Worm (Caenorhabditis elegans): ENCODE results near the gene catp-8.

catp-8 gene

ce11 chrIV:11523685-11524084, 44.6 kb upstream of the catp-8 start:
- no peak for TF ChIP-seq pha-2 (tag; optimal IDR thresholded peaks at IDR 0.05)
- TF ChIP-seq hlh-30 (tag; optimal IDR thresholded peaks at IDR 0.05; ENCODE audit: insufficient read depth), result peak; percentile 1
- TF ChIP-seq ztf-16 (tag; optimal IDR thresholded peaks at IDR 0.05), result no peak
- no peak for TF ChIP-seq ceh-14 (tag; optimal IDR thresholded peaks at IDR 0.05)
- TF ChIP-seq elt-2 (tag; optimal IDR thresholded peaks at IDR 0.05), result no peak

- TF ChIP-seq ceh-31 (tag; optimal IDR thresholded peaks at IDR 0.05), result peak; percentile 22
- peak; percentile 37 for TF ChIP-seq ceh-18 (tag; optimal IDR thresholded peaks at IDR 0.05)
- TF ChIP-seq madf-2 (tag; optimal IDR thresholded peaks at IDR 0.05), result peak; percentile 99
- peak; percentile 16 for TF ChIP-seq ceh-48 (tag; optimal IDR thresholded peaks at IDR 0.05)
- TF ChIP-seq unc-55 (GFP tag; optimal IDR thresholded peaks at IDR 0.05), result peak; percentile 24
- TF ChIP-seq pat-9 (tag; optimal IDR thresholded peaks at IDR 0.05), result no peak
- no peak for TF ChIP-seq pha-2 (tag; optimal IDR thresholded peaks at IDR 0.05)
- TF ChIP-seq nfya-1 (tag; optimal IDR thresholded peaks at IDR 0.05), result peak; percentile 49
- TF ChIP-seq pqm-1 (tag; optimal IDR thresholded peaks at IDR 0.05), result no peak
- peak; percentile 6 for TF ChIP-seq ref-2 (tag; optimal IDR thresholded peaks at IDR 0.05)
- TF ChIP-seq dve-1 (tag; optimal IDR thresholded peaks at IDR 0.05), result peak; percentile 21
Measured at ce11 chrIV:11522225-11522952, 43.3 kb upstream of the catp-8 start.

- no peak for TF ChIP-seq elt-4 (tag; optimal IDR thresholded peaks at IDR 0.05)
- peak; percentile 7 for TF ChIP-seq nfya-1 (tag; optimal IDR thresholded peaks at IDR 0.05)
- TF ChIP-seq nhr-232 (tag; optimal IDR thresholded peaks at IDR 0.05), result no peak
- peak; percentile 36 for TF ChIP-seq elt-2 (tag; optimal IDR thresholded peaks at IDR 0.05)
- TF ChIP-seq Y22D7AL.16 (tag; optimal IDR thresholded peaks at IDR 0.05), result no peak
Measured at ce11 chrIV:11520960-11521359, 41.9 kb upstream of the catp-8 start, which contains the start of the genes M04B2.4 and gfl-1. Gene M04B2.4, minus strand, starts transcription at chrIV:11521031. Gene gfl-1, plus strand, starts transcription at chrIV:11521290.

- TF ChIP-seq lin-11 (tag; optimal IDR thresholded peaks at IDR 0.05) (no peak), unc-42 (tag; optimal IDR thresholded peaks at IDR 0.05) (peak; percentile 0), fkh-10 (GFP tag; optimal IDR thresholded peaks at IDR 0.05) (no peak)
Measured at ce11 chrIV:11510664-11511063, 31.6 kb upstream of the catp-8 start, which contains the start of gene M04B2.6. Gene M04B2.6, minus strand, starts transcription at chrIV:11510764.

- TF ChIP-seq fkh-10 (GFP tag; optimal IDR thresholded peaks at IDR 0.05) (no peak), sox-2 (GFP tag; IDR thresholded peaks at IDR 0.05) (no peak), ets-4 (tag; optimal IDR thresholded peaks at IDR 0.05) (no peak), nfya-1 (tag; optimal IDR thresholded peaks at IDR 0.05) (no peak), zip-5 (tag; optimal IDR thresholded peaks at IDR 0.05) (no peak), ceh-48 (tag; optimal IDR thresholded peaks at IDR 0.05) (no peak), che-1 (tag; optimal IDR thresholded peaks at IDR 0.05) (no peak), hlh-13 (GFP tag; optimal IDR thresholded peaks at IDR 0.05) (no peak), pha-4 (tag; optimal IDR thresholded peaks at IDR 0.05) (no peak), mec-3 (tag; optimal IDR thresholded peaks at IDR 0.05; ENCODE audit: borderline replicate concordance) (no peak), fkh-6 (tag; optimal IDR thresholded peaks at IDR 0.05) (no peak), dve-1 (tag; optimal IDR thresholded peaks at IDR 0.05) (no peak), syd-9 (tag; optimal IDR thresholded peaks at IDR 0.05) (no peak), dmd-4 (tag; optimal IDR thresholded peaks at IDR 0.05; ENCODE audit: borderline replicate concordance) (no peak), pat-9 (tag; optimal IDR thresholded peaks at IDR 0.05) (no peak), ceh-30 (tag; optimal IDR thresholded peaks at IDR 0.05) (no peak)
Measured at ce11 chrIV:11504416-11504815, 25.4 kb upstream of the catp-8 start, which contains the start of gene twk-25. Gene twk-25, plus strand, starts transcription at chrIV:11504716.
